Fruit fly (Drosophila melanogaster) whole organism, prepupa: ENCODE measurements around the gene Osi13.

Source experiments
- Blimp-1 ChIP-seq: fragments of 200-800 bp; sonication (Bioruptor generic); optimal IDR thresholded peaks from 3 replicates; lab custom pipeline; 2017; ENCODE audit warnings: missing biosample characterization, missing genetic modification characterization, mild to moderate bottlenecking, moderate library complexity, missing genetic modification reagents
- CG11762 ChIP-seq: fragments of 200-800 bp; sonication (Bioruptor generic); optimal IDR thresholded peaks from 3 replicates; lab custom pipeline; 2016; ENCODE audit warnings: missing biosample characterization, missing genetic modification characterization; ENCODE audit not compliant: insufficient read depth
- CG15336 ChIP-seq: fragments of 200-800 bp; sonication (Bioruptor generic); IDR thresholded peaks from 2 replicates; pipeline ENCODE4 v1.3.6; 2022; ENCODE audit warnings: missing biosample characterization, missing genetic modification characterization
- CG3032 ChIP-seq: fragments of 200-800 bp; optimal IDR thresholded peaks from 2 replicates; lab custom pipeline; 2019; ENCODE audit warnings: missing biosample characterization, mild to moderate bottlenecking, missing genetic modification characterization, moderate library complexity
- CG34406 ChIP-seq: fragments of 200-800 bp; sonication (Bioruptor generic); optimal IDR thresholded peaks from 3 replicates; lab custom pipeline; 2016; ENCODE audit warnings: missing biosample characterization, missing genetic modification characterization
- CG6792 ChIP-seq: fragments of 200-800 bp; sonication (Bioruptor generic); optimal IDR thresholded peaks from 3 replicates; lab custom pipeline; 2016; ENCODE audit warnings: missing biosample characterization, missing genetic modification characterization
- Ets21C ChIP-seq: fragments of 200-800 bp; sonication (Bioruptor generic); optimal IDR thresholded peaks from 3 replicates; lab custom pipeline; 2016; ENCODE audit warnings: missing biosample characterization, missing genetic modification characterization
- Hr39 ChIP-seq: fragments of 200-800 bp; sonication (Bioruptor generic); optimal IDR thresholded peaks from 2 replicates; lab custom pipeline; 2016; ENCODE audit warnings: missing biosample characterization, missing genetic modification characterization
- Met ChIP-seq: fragments of 200-800 bp; sonication (Bioruptor generic); optimal IDR thresholded peaks from 3 replicates; lab custom pipeline; 2016; ENCODE audit warnings: missing biosample characterization, missing genetic modification characterization
- Sox102F ChIP-seq: fragments of 200-800 bp; sonication (Bioruptor generic); optimal IDR thresholded peaks from 2 replicates; lab custom pipeline; 2016; ENCODE audit warnings: missing biosample characterization, mild to moderate bottlenecking, missing genetic modification characterization
- esn ChIP-seq: fragments of 200-800 bp; sonication (Bioruptor generic); optimal IDR thresholded peaks from 2 replicates; lab custom pipeline; 2016; ENCODE audit warnings: missing biosample characterization, mild to moderate bottlenecking, missing genetic modification characterization, moderate library complexity
- fkh ChIP-seq: fragments of 200-800 bp; sonication (Bioruptor generic); optimal IDR thresholded peaks from 3 replicates; lab custom pipeline; 2017; ENCODE audit warnings: missing biosample characterization, mild to moderate bottlenecking, missing genetic modification characterization, moderate library complexity
- topi ChIP-seq: fragments of 200-800 bp; sonication (Bioruptor generic); optimal IDR thresholded peaks from 3 replicates; lab custom pipeline; 2016; ENCODE audit warnings: missing biosample characterization, missing genetic modification characterization
- vri ChIP-seq: fragments of 200-800 bp; sonication (Bioruptor generic); optimal IDR thresholded peaks from 3 replicates; lab custom pipeline; 2016; ENCODE audit warnings: missing biosample characterization, mild to moderate bottlenecking, missing genetic modification characterization

dm6 chr3R:6303738-6304137 is 12.2 kb downstream of the Osi13 start, which contains the start of gene CG46396:
- no peak for TF ChIP-seq CG15336 (GFP tag; lab: Robert Waterston, UW)
- no peak for TF ChIP-seq Sox102F (GFP tag; lab: Kevin White, UChicago)
- no peak for TF ChIP-seq vri (GFP tag; lab: Kevin White, UChicago)
- no peak for TF ChIP-seq CG6792 (GFP tag; lab: Kevin White, UChicago)
- no peak for TF ChIP-seq Ets21C (GFP tag; lab: Kevin White, UChicago)
- no peak for TF ChIP-seq Hr39
- no peak for TF ChIP-seq esn (GFP tag; lab: Kevin White, UChicago)
- TF ChIP-seq Met (GFP tag; lab: Kevin White, UChicago): no peak
- TF ChIP-seq CG34406: no peak
- TF ChIP-seq Blimp-1 (GFP tag; lab: Kevin White, UChicago): no peak
- no peak for TF ChIP-seq fkh
- no peak for TF ChIP-seq CG3032 (tag; lab: Kevin White, UChicago)
- TF ChIP-seq topi (GFP tag; lab: Kevin White, UChicago): no peak
- TF ChIP-seq CG11762 (GFP tag; lab: Kevin White, UChicago): no peak
